Fruit fly (Drosophila melanogaster): ENCODE results near the gene Rtc1.

Gene Rtc1

dm6 chrX:13783534-13783949 lies 26.6 kb downstream of the Rtc1 start, which contains the start of gene inaE (continued):
- TF ChIP-seq fkh (GFP tag; optimal IDR thresholded peaks at IDR 0.05) = peak; percentile 26
- no peak for TF ChIP-seq Smox (GFP tag; optimal IDR thresholded peaks at IDR 0.05)
- no peak for TF ChIP-seq topi (GFP tag; optimal IDR thresholded peaks at IDR 0.05)
- TF ChIP-seq achi (GFP tag; optimal IDR thresholded peaks at IDR 0.05) = no peak
- no peak for TF ChIP-seq cyc (GFP tag; optimal IDR thresholded peaks at IDR 0.05)
- TF ChIP-seq vri (GFP tag; optimal IDR thresholded peaks at IDR 0.05) = no peak
- TF ChIP-seq CG11902 (GFP tag; optimal IDR thresholded peaks at IDR 0.05) = no peak
- no peak for TF ChIP-seq Lpt (GFP tag; optimal IDR thresholded peaks at IDR 0.05)
- TF ChIP-seq eg (GFP tag; IDR thresholded peaks at IDR 0.05) = peak; percentile 47; the same call in 2 of the 3 replicates
- TF ChIP-seq net (GFP tag; optimal IDR thresholded peaks at IDR 0.05) = peak; percentile 9
- peak in 1 of 2 experiments; percentile 23 for TF ChIP-seq ss (GFP tag; optimal IDR thresholded peaks at IDR 0.05)
- no peak for TF ChIP-seq acj6 (GFP tag; optimal IDR thresholded peaks at IDR 0.05)
- no peak for TF ChIP-seq pdm3 (GFP tag; optimal IDR thresholded peaks at IDR 0.05)
- TF ChIP-seq Hr39 (GFP tag; optimal IDR thresholded peaks at IDR 0.05) = no peak
- no peak for TF ChIP-seq fd85E (GFP tag; optimal IDR thresholded peaks at IDR 0.05)
- no peak for TF ChIP-seq OdsH (GFP tag; optimal IDR thresholded peaks at IDR 0.05)
- peak; percentile 15 for TF ChIP-seq dac (GFP tag; optimal IDR thresholded peaks at IDR 0.05)
- TF ChIP-seq Ets96B (tag; optimal IDR thresholded peaks at IDR 0.05) = no peak
- TF ChIP-seq lz (GFP tag; optimal IDR thresholded peaks at IDR 0.05) = no peak
- no peak for TF ChIP-seq CG6792 (GFP tag; optimal IDR thresholded peaks at IDR 0.05)
- peak; percentile 1 for TF ChIP-seq Eip78C (GFP tag)
- no peak for TF ChIP-seq fd59A (GFP tag; optimal IDR thresholded peaks at IDR 0.05)
- no peak for TF ChIP-seq Hr4 (GFP tag; optimal IDR thresholded peaks at IDR 0.05)
- TF ChIP-seq CG10631 (GFP tag; optimal IDR thresholded peaks at IDR 0.05) = no peak
- TF ChIP-seq esn (GFP tag; optimal IDR thresholded peaks at IDR 0.05) = peak; percentile 10
- peak; percentile 38 for TF ChIP-seq Sox14 (GFP tag; optimal IDR thresholded peaks at IDR 0.05)
- peak; percentile 15 for TF ChIP-seq CG32006 (GFP tag; optimal IDR thresholded peaks at IDR 0.05)
- peak; percentile 32 for TF ChIP-seq svp (GFP tag)
- TF ChIP-seq CG6808 (GFP tag; optimal IDR thresholded peaks at IDR 0.05) = peak; percentile 18
- TF ChIP-seq salr (GFP tag; optimal IDR thresholded peaks at IDR 0.05) = no peak
- TF ChIP-seq CG7368 (GFP tag; optimal IDR thresholded peaks at IDR 0.05) = no peak
- TF ChIP-seq CG8319 (GFP tag; optimal IDR thresholded peaks at IDR 0.05) = no peak
- no peak for TF ChIP-seq CG11294 (GFP tag; IDR thresholded peaks at IDR 0.05)
- TF ChIP-seq CG8119 (GFP tag; IDR thresholded peaks at IDR 0.05) = 0 out of 3 replicates have a peak, but pooled peaks have one; percentile 12

- TF ChIP-seq Hr38 (GFP tag; optimal IDR thresholded peaks at IDR 0.05) = no peak
- no peak for TF ChIP-seq Eip93F (GFP tag; optimal IDR thresholded peaks at IDR 0.05)
- TF ChIP-seq CG8319 (GFP tag; optimal IDR thresholded peaks at IDR 0.05) = no peak
- peak; percentile 40 for TF ChIP-seq Sox102F (GFP tag; optimal IDR thresholded peaks at IDR 0.05)
- TF ChIP-seq CG31627 (GFP tag; optimal IDR thresholded peaks at IDR 0.05) = peak; percentile 32
- peak; percentile 66 for TF ChIP-seq pdm3 (GFP tag; optimal IDR thresholded peaks at IDR 0.05)
- no peak for TF ChIP-seq spab (GFP tag; optimal IDR thresholded peaks at IDR 0.05)
- peak; percentile 27 for TF ChIP-seq Smox (GFP tag; optimal IDR thresholded peaks at IDR 0.05)
- TF ChIP-seq CG7368 (GFP tag; optimal IDR thresholded peaks at IDR 0.05) = peak; percentile 3
- TF ChIP-seq Sox15 (GFP tag; optimal IDR thresholded peaks at IDR 0.05) = no peak
- peak; percentile 68 for TF ChIP-seq CG6276 (GFP tag; optimal IDR thresholded peaks at IDR 0.05)
- no peak for TF ChIP-seq Blimp-1 (GFP tag; optimal IDR thresholded peaks at IDR 0.05)
- TF ChIP-seq OdsH (GFP tag; optimal IDR thresholded peaks at IDR 0.05) = peak; percentile 66
- no peak for TF ChIP-seq CG6854 (GFP tag; optimal IDR thresholded peaks at IDR 0.05)
- TF ChIP-seq esn (GFP tag; optimal IDR thresholded peaks at IDR 0.05) = peak; percentile 31
- no peak for TF ChIP-seq vri (GFP tag; optimal IDR thresholded peaks at IDR 0.05)
- peak; percentile 38 for TF ChIP-seq achi (GFP tag; optimal IDR thresholded peaks at IDR 0.05)
- peak; percentile 58 for TF ChIP-seq dac (GFP tag; optimal IDR thresholded peaks at IDR 0.05)
- TF ChIP-seq CG15336 (GFP tag; IDR thresholded peaks at IDR 0.05) = peak; percentile 77
- TF ChIP-seq Lpt (GFP tag; optimal IDR thresholded peaks at IDR 0.05) = peak; percentile 23
- no peak for TF ChIP-seq Ets21C (GFP tag; optimal IDR thresholded peaks at IDR 0.05)
- peak; percentile 32 for TF ChIP-seq Sox14 (GFP tag; optimal IDR thresholded peaks at IDR 0.05)
- TF ChIP-seq CG6808 (GFP tag; optimal IDR thresholded peaks at IDR 0.05) = peak; percentile 23
- TF ChIP-seq CG9139 (GFP tag; optimal IDR thresholded peaks at IDR 0.05) = no peak
- TF ChIP-seq ss (GFP tag; optimal IDR thresholded peaks at IDR 0.05) = peak; percentile 19 to 23
- TF ChIP-seq CG3919 (GFP tag; optimal IDR thresholded peaks at IDR 0.05) = peak; percentile 61
- peak; percentile 56 for TF ChIP-seq Met (GFP tag; optimal IDR thresholded peaks at IDR 0.05)
Measured at dm6 chrX:13783958-13784907, 27.3 kb downstream of the Rtc1 start.
